Fruit fly (Drosophila melanogaster): ENCODE data around the gene dsb.

dsb gene

DNA sequence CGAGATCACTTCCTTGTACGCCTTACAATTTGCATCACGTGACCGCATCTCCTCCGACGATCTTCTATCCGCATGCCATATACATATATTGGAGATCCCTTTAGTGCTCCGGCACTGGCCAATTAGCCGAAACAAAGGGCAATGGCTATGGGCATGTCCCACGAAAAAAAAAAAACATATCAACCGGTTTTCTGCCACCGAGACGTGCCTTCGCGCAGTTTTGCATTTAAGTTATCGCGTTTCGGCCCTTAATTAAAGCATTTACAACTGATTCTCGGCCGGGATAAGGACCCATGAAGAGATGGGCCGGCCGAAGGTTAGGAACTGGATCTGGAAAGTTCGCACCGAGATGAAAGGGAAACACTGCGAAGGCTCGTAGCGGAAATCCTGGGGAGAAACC lies 10.4 kb downstream of the dsb start (continued):
- no peak for TF ChIP-seq pb (GFP tag; optimal IDR thresholded peaks at IDR 0.05)
- TF ChIP-seq CG4360 (GFP tag; IDR thresholded peaks at IDR 0.05), result no peak

- TF ChIP-seq Ets65A (GFP tag) (peak; percentile 0), Med (GFP tag) (no peak), gro (GFP tag; optimal IDR thresholded peaks at IDR 0.05) (no peak)
These were observed 12.3 kb downstream of the dsb start for dm6 chr3L:1897709-1898108.

DNA sequence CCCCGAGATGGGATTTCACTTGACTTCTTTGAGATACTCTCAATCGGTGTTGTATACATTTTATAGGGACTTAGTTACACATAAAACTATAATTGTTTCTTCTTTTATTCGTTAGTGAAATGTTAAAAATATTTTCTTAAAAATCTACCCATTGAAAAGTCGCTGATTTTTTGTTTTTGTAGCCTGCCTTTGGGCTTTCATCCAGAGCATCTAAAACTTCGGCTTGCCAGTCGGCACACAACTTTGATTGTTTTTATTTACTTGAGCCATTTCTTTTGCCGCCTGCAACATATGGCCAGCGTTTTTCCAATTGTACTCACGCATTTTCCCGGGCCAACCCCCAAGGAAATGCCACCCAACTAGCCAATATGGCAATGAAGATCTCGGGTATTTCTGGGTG lies 18.1 kb downstream of the dsb start:
- TF ChIP-seq CG15479 (GFP tag; optimal IDR thresholded peaks at IDR 0.05) (no peak), HmgZ (tag; optimal IDR thresholded peaks at IDR 0.05) (no peak), H2.0 (GFP tag; IDR thresholded peaks at IDR 0.05) (no peak), CG11247 (GFP tag; IDR thresholded peaks at IDR 0.05) (no peak), Hmr (GFP tag; optimal IDR thresholded peaks at IDR 0.05) (peak; percentile 22), slbo (GFP tag; IDR thresholded peaks at IDR 0.05) (0 out of 2 replicates have a peak, but pooled peaks have one; percentile 17), CG1832 (GFP tag; optimal IDR thresholded peaks at IDR 0.05) (no peak), Fer3 (tag; optimal IDR thresholded peaks at IDR 0.05) (peak; percentile 15), Oaz (GFP tag; IDR thresholded peaks at IDR 0.05) (no peak), MESR4 (GFP tag; optimal IDR thresholded peaks at IDR 0.05) (no peak), CG3163 (GFP tag; optimal IDR thresholded peaks at IDR 0.05) (no peak), sens (GFP tag) (peak; percentile 38), wdn (GFP tag; IDR thresholded peaks at IDR 0.05) (0 out of 2 replicates have a peak, but pooled peaks have one; percentile 7), CG11398 (GFP tag; optimal IDR thresholded peaks at IDR 0.05) (no peak), cad (GFP tag; optimal IDR thresholded peaks at IDR 0.05) (peak; percentile 16), disco-r (GFP tag; optimal IDR thresholded peaks at IDR 0.05) (no peak), CG9876 (GFP tag; optimal IDR thresholded peaks at IDR 0.05) (no peak), CG17359 (tag; optimal IDR thresholded peaks at IDR 0.05) (peak; percentile 55), CG13424 (tag; optimal IDR thresholded peaks at IDR 0.05) (peak; percentile 3), gem (tag; optimal IDR thresholded peaks at IDR 0.05) (peak; percentile 43), CG32532 (GFP tag; IDR thresholded peaks at IDR 0.05) (no peak), row (GFP tag; IDR thresholded peaks at IDR 0.05) (peak; percentile 47; the same call in 2 of the 3 replicates), ash1 (GFP tag; optimal IDR thresholded peaks at IDR 0.05) (no peak), CG7357 (GFP tag; IDR thresholded peaks at IDR 0.05) (0 out of 3 replicates have a peak, but pooled peaks have one; percentile 17), Blimp-1 (GFP tag; optimal IDR thresholded peaks at IDR 0.05) (no peak), klu (GFP tag; IDR thresholded peaks at IDR 0.05) (no peak), dysf (GFP tag; IDR thresholded peaks at IDR 0.05) (peak; percentile 53; the same call in 2 of the 3 replicates), Nf-YB (GFP tag; optimal IDR thresholded peaks at IDR 0.05) (peak; percentile 3), CG2116 (GFP tag; optimal IDR thresholded peaks at IDR 0.05) (no peak), CG10431 (GFP tag; optimal IDR thresholded peaks at IDR 0.05) (no peak), CG6654 (GFP tag; optimal IDR thresholded peaks at IDR 0.05) (peak; percentile 92), gce (GFP tag; IDR thresholded peaks at IDR 0.05) (no peak), nom (GFP tag; optimal IDR thresholded peaks at IDR 0.05) (peak; percentile 16)

dm6 chr3L:1890941-1891340 lies 19.1 kb downstream of the dsb start:
- no peak for TF ChIP-seq pb (GFP tag; optimal IDR thresholded peaks at IDR 0.05)
- no peak for TF ChIP-seq salm (tag; optimal IDR thresholded peaks at IDR 0.05)
- peak; percentile 47 for TF ChIP-seq gfzf (GFP tag; optimal IDR thresholded peaks at IDR 0.05)
- TF ChIP-seq CG1603 (tag; optimal IDR thresholded peaks at IDR 0.05), result peak; percentile 55
- no peak for TF ChIP-seq Nf-YC (tag; optimal IDR thresholded peaks at IDR 0.05)
- TF ChIP-seq br (optimal IDR thresholded peaks at IDR 0.05), result no peak
- TF ChIP-seq ci (GFP tag; IDR thresholded peaks at IDR 0.05), result 0 out of 3 replicates have a peak, but pooled peaks have one; percentile 5
- TF ChIP-seq nmo (GFP tag; optimal IDR thresholded peaks at IDR 0.05), result peak; percentile 1
- TF ChIP-seq HmgZ (tag; optimal IDR thresholded peaks at IDR 0.05), result peak; percentile 20
- peak; percentile 38; the same call in 1 of the 3 replicates for TF ChIP-seq otp (GFP tag; IDR thresholded peaks at IDR 0.05)
- TF ChIP-seq Lhr (GFP tag; optimal IDR thresholded peaks at IDR 0.05), result peak; percentile 34
- TF ChIP-seq CG12769 (tag; optimal IDR thresholded peaks at IDR 0.05), result peak; percentile 17
- no peak for TF ChIP-seq CG34224 (GFP tag; IDR thresholded peaks at IDR 0.05; ENCODE audit: partially characterized antibody)

All from whole organism, embryonic.